Worm (Caenorhabditis elegans): ENCODE data around the gene F53B1.9.

- TF ChIP-seq nhr-237 (tag; optimal IDR thresholded peaks at IDR 0.05) (no peak), pha-4 (tag; optimal IDR thresholded peaks at IDR 0.05) (no peak), unc-62 (GFP tag; optimal IDR thresholded peaks at IDR 0.05) (no peak), sptf-1 (tag; optimal IDR thresholded peaks at IDR 0.05) (no peak)
Observed at ce11 chrX:2094094-2094493, 37.5 kb downstream of the F53B1.9 start.

Data from whole organism, mixed stage, embryonic.